Fruit fly (Drosophila melanogaster) whole organism, embryonic: Measurements from ENCODE around the gene frj.
A peak's percentile ranks its signal among the peaks of the same experiment; 100 is the strongest.

Experiments
- CG1233 ChIP-seq: fragments of 200-800 bp; sonication (Bioruptor generic); optimal IDR thresholded peaks from 4 replicates; lab custom pipeline; 2018; ENCODE audit warnings: missing biosample characterization, mild to moderate bottlenecking, missing genetic modification characterization
- CG12659 ChIP-seq: fragments of 200-800 bp; sonication (Bioruptor generic); optimal IDR thresholded peaks from 3 replicates; lab custom pipeline; 2017; ENCODE audit warnings: mild to moderate bottlenecking, missing biosample characterization, missing genetic modification reagents, missing genetic modification characterization
- CG13287 ChIP-seq: fragments of 200-800 bp; sonication (Bioruptor generic); IDR thresholded peaks from 2 replicates; pipeline ENCODE4 v1.3.6; 2022; ENCODE audit warnings: missing biosample characterization, missing genetic modification characterization; ENCODE audit not compliant: partially characterized antibody
- CG13624 ChIP-seq: fragments of 200-800 bp; sonication (Bioruptor generic); optimal IDR thresholded peaks from 2 replicates; lab custom pipeline; 2016; ENCODE audit warnings: missing biosample characterization, missing genetic modification characterization
- CG16863 ChIP-seq: fragments of 200-800 bp; sonication (Bioruptor generic); optimal IDR thresholded peaks from 3 replicates; lab custom pipeline; 2016; ENCODE audit warnings: missing biosample characterization, missing genetic modification characterization
- CG17186 ChIP-seq: fragments of 200-800 bp; sonication (Bioruptor generic); optimal IDR thresholded peaks from 3 replicates; lab custom pipeline; 2017; ENCODE audit warnings: missing biosample characterization, missing genetic modification reagents, missing genetic modification characterization
- CG17361 ChIP-seq: fragments of 200-800 bp; sonication (Bioruptor generic); IDR thresholded peaks from 3 replicates; pipeline ENCODE4 v1.3.6; 2022; ENCODE audit warnings: missing biosample characterization, missing genetic modification characterization
- CG17385 ChIP-seq: fragments of 200-800 bp; sonication (Bioruptor generic); optimal IDR thresholded peaks from 3 replicates; lab custom pipeline; 2018; ENCODE audit warnings: missing biosample characterization, mild to moderate bottlenecking, missing genetic modification characterization
- CG18011 ChIP-seq: fragments of 200-800 bp; sonication (Bioruptor generic); optimal IDR thresholded peaks from 2 replicates; lab custom pipeline; 2017; ENCODE audit warnings: missing biosample characterization, missing genetic modification characterization, mild to moderate bottlenecking, moderate library complexity, missing genotype
- CG2116 ChIP-seq: fragments of 200-800 bp; sonication (Bioruptor generic); optimal IDR thresholded peaks from 3 replicates; lab custom pipeline; 2018; ENCODE audit warnings: missing biosample characterization, mild to moderate bottlenecking, missing genetic modification characterization
- CG2120 ChIP-seq: fragments of 200-800 bp; sonication (Bioruptor generic); optimal IDR thresholded peaks from 3 replicates; lab custom pipeline; 2016; ENCODE audit warnings: missing biosample characterization, missing genetic modification characterization
- CG32767 ChIP-seq: fragments of 200-800 bp; sonication (Bioruptor generic); IDR thresholded peaks from 2 replicates; pipeline ENCODE4 v1.3.6; 2022; ENCODE audit warnings: missing biosample characterization, missing genetic modification characterization
- CG32772 ChIP-seq: fragments of 200-800 bp; sonication (Bioruptor generic); IDR thresholded peaks from 2 replicates; pipeline ENCODE4 v1.3.6; 2022; ENCODE audit warnings: missing biosample characterization, missing genetic modification characterization
- CG4282 ChIP-seq: fragments of 200-800 bp; sonication (Bioruptor generic); optimal IDR thresholded peaks from 2 replicates; lab custom pipeline; 2016; ENCODE audit warnings: missing biosample characterization, missing genetic modification characterization
- CG4424 ChIP-seq: fragments of 200-800 bp; sonication (Bioruptor generic); optimal IDR thresholded peaks from 3 replicates; lab custom pipeline; 2016; ENCODE audit warnings: missing biosample characterization, missing genetic modification characterization
- CG4707 ChIP-seq: fragments of 200-800 bp; sonication (Bioruptor generic); optimal IDR thresholded peaks from 2 replicates; lab custom pipeline; 2018; ENCODE audit warnings: missing biosample characterization, mild to moderate bottlenecking, missing genetic modification characterization, moderate library complexity
- CG6254 ChIP-seq: fragments of 200-800 bp; sonication (Bioruptor generic); optimal IDR thresholded peaks from 3 replicates; lab custom pipeline; 2017; ENCODE audit warnings: mild to moderate bottlenecking, missing biosample characterization, missing genetic modification reagents, missing genetic modification characterization
- CG7372 ChIP-seq: fragments of 200-800 bp; sonication (Bioruptor generic); IDR thresholded peaks from 2 replicates; pipeline ENCODE4 v1.3.6; 2022; ENCODE audit warnings: missing biosample characterization, missing genetic modification characterization
- CG9609 ChIP-seq: fragments of 200-800 bp; sonication (Bioruptor generic); optimal IDR thresholded peaks from 3 replicates; lab custom pipeline; 2016; ENCODE audit warnings: missing biosample characterization, missing genetic modification characterization
- CG9797 ChIP-seq: fragments of 200-800 bp; sonication (Bioruptor generic); optimal IDR thresholded peaks from 3 replicates; lab custom pipeline; 2018; ENCODE audit warnings: missing biosample characterization, mild to moderate bottlenecking, missing genetic modification characterization
- ERR ChIP-seq: fragments of 200-800 bp; sonication (Bioruptor generic); optimal IDR thresholded peaks from 2 replicates; lab custom pipeline; 2016; ENCODE audit warnings: missing biosample characterization, missing genetic modification characterization
- Ets65A ChIP-seq: fragments of 200-800 bp; sonication (Bioruptor generic); peaks from one replicate; lab custom pipeline; 2016; ENCODE audit warnings: missing biosample characterization, missing genetic modification characterization
- GATAe ChIP-seq: fragments of 200-800 bp; sonication (Bioruptor generic); conservative IDR thresholded peaks from 2 replicates; pipeline ENCODE4 v1.3.6; 2022; ENCODE audit warnings: missing biosample characterization, missing genetic modification characterization
- Kr ChIP-seq: fragments of 200-800 bp; sonication (Bioruptor generic); optimal IDR thresholded peaks from 2 replicates; lab custom pipeline; 2017; ENCODE audit warnings: missing biosample characterization, mild to moderate bottlenecking, missing genetic modification characterization
- Lpt ChIP-seq: fragments of >200 bp; optimal IDR thresholded peaks from 2 replicates; lab custom pipeline; 2018; ENCODE audit warnings: missing biosample characterization, missing genetic modification characterization
- MTF-1 ChIP-seq: fragments of 200-800 bp; sonication (Bioruptor generic); optimal IDR thresholded peaks from 2 replicates; lab custom pipeline; 2018; ENCODE audit warnings: missing biosample characterization, mild to moderate bottlenecking, missing genetic modification characterization, borderline replicate concordance
- NFAT ChIP-seq: fragments of 200-800 bp; sonication (Bioruptor generic); IDR thresholded peaks from 2 replicates; pipeline ENCODE4 v1.3.6; 2022; ENCODE audit warnings: missing biosample characterization, missing genetic modification characterization
- PHDP ChIP-seq: fragments of 200-800 bp; sonication (Bioruptor generic); optimal IDR thresholded peaks from 3 replicates; lab custom pipeline; 2018; ENCODE audit warnings: missing biosample characterization, mild to moderate bottlenecking, missing genetic modification characterization, moderate library complexity
- Ptx1 ChIP-seq: fragments of 200-800 bp; sonication (Bioruptor generic); IDR thresholded peaks from 2 replicates; pipeline ENCODE4 v1.3.6; 2022; ENCODE audit warnings: missing biosample characterization, missing genetic modification characterization
- Sox102F ChIP-seq: fragments of 200-800 bp; sonication (Bioruptor generic); optimal IDR thresholded peaks from 2 replicates; lab custom pipeline; 2018; ENCODE audit warnings: missing biosample characterization, mild to moderate bottlenecking, missing genetic modification characterization, moderate library complexity
- Sry-δ ChIP-seq: fragments of 200-800 bp; sonication (Bioruptor generic); optimal IDR thresholded peaks from 2 replicates; lab custom pipeline; 2016; ENCODE audit warnings: missing biosample characterization, missing genetic modification characterization
- Stat92E ChIP-seq, 3 experiments: fragments of >200 bp in 2 of 3; fragments of 200-800 bp in 1 of 3; sonication (Bioruptor generic) in 1 of 3; optimal IDR thresholded peaks; 2 replicates each; lab custom pipeline; 2017 to 2019; ENCODE audit warnings: missing biosample characterization in 3 of 3, missing genetic modification characterization in 3 of 3, mild to moderate bottlenecking in 1 of 3, moderate library complexity in 1 of 3
- abd-A ChIP-seq: fragments of 200-800 bp; sonication (Bioruptor generic); optimal IDR thresholded peaks from 3 replicates; lab custom pipeline; 2019; ENCODE audit warnings: missing biosample characterization, mild to moderate bottlenecking, missing genetic modification characterization, moderate library complexity
- al ChIP-seq: fragments of 200-800 bp; sonication (Bioruptor generic); IDR thresholded peaks from 2 replicates; pipeline ENCODE4 v1.3.6; 2022; ENCODE audit warnings: missing biosample characterization, missing genetic modification characterization
- amos ChIP-seq: fragments of 200-800 bp; sonication (Bioruptor generic); IDR thresholded peaks from 2 replicates; pipeline ENCODE4 v1.3.6; 2022; ENCODE audit warnings: missing biosample characterization, missing genetic modification characterization; ENCODE audit not compliant: partially characterized antibody
- ap ChIP-seq: fragments of 200-800 bp; sonication (Bioruptor generic); IDR thresholded peaks from 2 replicates; pipeline ENCODE4 v1.3.6; 2022; ENCODE audit warnings: missing biosample characterization, missing genetic modification characterization
- cato ChIP-seq: fragments of 200-800 bp; sonication (Bioruptor generic); optimal IDR thresholded peaks from 2 replicates; lab custom pipeline; 2016; ENCODE audit warnings: missing biosample characterization, missing genetic modification characterization, borderline replicate concordance
- da ChIP-seq: fragments of 200-800 bp; sonication (Bioruptor generic); optimal IDR thresholded peaks from 2 replicates; lab custom pipeline; 2016; ENCODE audit warnings: missing biosample characterization, missing genetic modification characterization
- dmrt11E ChIP-seq: fragments of 200-800 bp; sonication (Bioruptor generic); optimal IDR thresholded peaks from 3 replicates; lab custom pipeline; 2018; ENCODE audit warnings: missing biosample characterization, mild to moderate bottlenecking, missing genetic modification characterization, moderate library complexity
- ewg ChIP-seq: fragments of 200-800 bp; sonication (Bioruptor generic); optimal IDR thresholded peaks from 3 replicates; lab custom pipeline; 2017; ENCODE audit warnings: mild to moderate bottlenecking, missing biosample characterization, missing genetic modification reagents, missing genetic modification characterization
- eyg ChIP-seq: fragments of 200-800 bp; sonication (Bioruptor generic); optimal IDR thresholded peaks from 3 replicates; lab custom pipeline; 2016; ENCODE audit warnings: missing biosample characterization, missing genetic modification characterization
- gce ChIP-seq: fragments of 200-800 bp; sonication (Bioruptor generic); IDR thresholded peaks from 3 replicates; pipeline ENCODE4 v1.3.6; 2022; ENCODE audit warnings: missing biosample characterization, missing genetic modification characterization
- hb ChIP-seq: fragments of 200-800 bp; sonication (Bioruptor generic); IDR thresholded peaks from 3 replicates; pipeline ENCODE4 v1.3.6; 2022; ENCODE audit warnings: missing biosample characterization, missing genetic modification characterization; ENCODE audit not compliant: partially characterized antibody
- ken ChIP-seq: fragments of 200-800 bp; sonication (Bioruptor generic); IDR thresholded peaks from 3 replicates; pipeline ENCODE4 v1.3.6; 2022; ENCODE audit warnings: missing biosample characterization, missing genetic modification characterization
- klu ChIP-seq: fragments of 200-800 bp; sonication (Bioruptor generic); IDR thresholded peaks from 2 replicates; pipeline ENCODE4 v1.3.6; 2022; ENCODE audit warnings: missing biosample characterization, missing genetic modification characterization
- nau ChIP-seq: fragments of 200-800 bp; sonication (Bioruptor generic); optimal IDR thresholded peaks from 3 replicates; lab custom pipeline; 2017; ENCODE audit warnings: missing biosample characterization, mild to moderate bottlenecking, missing genetic modification characterization, missing genetic modification reagents
- p53 ChIP-seq: fragments of 200-800 bp; sonication (Bioruptor generic); optimal IDR thresholded peaks from 2 replicates; lab custom pipeline; 2016; ENCODE audit warnings: missing biosample characterization, missing genetic modification characterization
- pan ChIP-seq, 4 experiments: fragments of >200 bp in 3 of 4; fragments of 200-800 bp in 1 of 4; sonication (Bioruptor generic) in 1 of 4; optimal IDR thresholded peaks in 3 of 4; IDR thresholded peaks in 1 of 4; 2 replicates each; pipeline versions ENCODE4 v1.3.6 to Lab custom; 2017 to 2022; ENCODE audit warnings: missing biosample characterization in 2 of 4, missing genetic modification characterization in 2 of 4, mixed read lengths in 1 of 4
- sima ChIP-seq: fragments of 200-800 bp; sonication (Bioruptor generic); optimal IDR thresholded peaks from 2 replicates; lab custom pipeline; 2016; ENCODE audit warnings: missing biosample characterization, missing genetic modification characterization
- wek ChIP-seq: fragments of 200-800 bp; sonication (Bioruptor generic); optimal IDR thresholded peaks from 3 replicates; lab custom pipeline; 2018; ENCODE audit warnings: missing biosample characterization, mild to moderate bottlenecking, missing genetic modification characterization, moderate library complexity

frj gene

dm6 chr2L:6498448-6498847 is 42.6 kb downstream of the frj start, which contains the start of gene CG31637 (continued):
- TF ChIP-seq Ptx1 (no peak), klu (GFP tag; lab: Robert Waterston, UW) (no peak), GATAe (GFP tag; lab: Robert Waterston, UW) (no peak), abd-A (no peak), dmrt11E (no peak), Lpt (GFP tag; lab: Kevin White, UChicago) (no peak), gce (GFP tag; lab: Robert Waterston, UW) (no peak), CG13287 (GFP tag; lab: Robert Waterston, UW) (peak; percentile 64), CG9609 (GFP tag; lab: Kevin White, UChicago) (peak; percentile 27), CG18011 (GFP tag; lab: Kevin White, UChicago) (no peak), al (GFP tag; lab: Robert Waterston, UW) (no peak), CG2116 (GFP tag; lab: Kevin White, UChicago) (peak; percentile 18), sima (no peak), Sox102F (GFP tag; lab: Kevin White, UChicago) (no peak), wek (GFP tag; lab: Kevin White, UChicago) (peak; percentile 61), CG17385 (peak; percentile 11), CG32772 (GFP tag; lab: Robert Waterston, UW) (no peak), pan (optimal IDR thresholded peaks at IDR 0.05; lab: Kevin White, UChicago) (no peak), pan (GFP tag; optimal IDR thresholded peaks at IDR 0.05 in 1 of 2, IDR thresholded peaks at IDR 0.05 in 1 of 2) (no peak), CG1233 (GFP tag; lab: Kevin White, UChicago) (no peak), cato (GFP tag; lab: Kevin White, UChicago) (no peak), CG2120 (no peak), CG4707 (GFP tag; lab: Kevin White, UChicago) (peak; percentile 34), Stat92E (GFP tag; optimal IDR thresholded peaks at IDR 0.05; lab: Kevin White, UChicago) (no peak), ERR (GFP tag; lab: Kevin White, UChicago) (no peak), CG4282 (GFP tag; lab: Kevin White, UChicago) (no peak), ken (no peak), nau (GFP tag; lab: Kevin White, UChicago) (no peak), p53 (GFP tag; lab: Kevin White, UChicago) (peak; percentile 21), CG17361 (GFP tag; lab: Robert Waterston, UW) (0 out of 3 replicates have a peak, but pooled peaks have one; percentile 13), PHDP (tag; lab: Kevin White, UChicago) (peak; percentile 9), eyg (GFP tag; lab: Kevin White, UChicago) (no peak), CG7372 (GFP tag; lab: Robert Waterston, UW) (no peak), ap (GFP tag; lab: Robert Waterston, UW) (no peak), Kr (GFP tag; lab: Kevin White, UChicago) (no peak), CG17186 (peak; percentile 51), CG4424 (GFP tag; lab: Kevin White, UChicago) (no peak), CG12659 (GFP tag; lab: Kevin White, UChicago) (peak; percentile 82), CG13624 (GFP tag; lab: Kevin White, UChicago) (peak; percentile 61), Ets65A (GFP tag; lab: Kevin White, UChicago) (peak; percentile 82), CG9797 (peak; percentile 92), da (GFP tag; lab: Kevin White, UChicago) (no peak), ewg (GFP tag; lab: Kevin White, UChicago) (peak; percentile 19), Sry-δ (GFP tag; lab: Kevin White, UChicago) (peak; percentile 56), hb (GFP tag; lab: Robert Waterston, UW) (no peak), MTF-1 (no peak), NFAT (peak; percentile 27; the same call in 1 of the 2 replicates), CG6254 (GFP tag; lab: Kevin White, UChicago) (no peak), amos (peak; percentile 50; the same call in 1 of the 2 replicates), CG32767 (GFP tag; lab: Robert Waterston, UW) (no peak), CG16863 (GFP tag; lab: Kevin White, UChicago) (no peak)
